Fruit fly (Drosophila melanogaster): Measurements from ENCODE around the gene Pmvk.

The Pmvk gene

DNA sequence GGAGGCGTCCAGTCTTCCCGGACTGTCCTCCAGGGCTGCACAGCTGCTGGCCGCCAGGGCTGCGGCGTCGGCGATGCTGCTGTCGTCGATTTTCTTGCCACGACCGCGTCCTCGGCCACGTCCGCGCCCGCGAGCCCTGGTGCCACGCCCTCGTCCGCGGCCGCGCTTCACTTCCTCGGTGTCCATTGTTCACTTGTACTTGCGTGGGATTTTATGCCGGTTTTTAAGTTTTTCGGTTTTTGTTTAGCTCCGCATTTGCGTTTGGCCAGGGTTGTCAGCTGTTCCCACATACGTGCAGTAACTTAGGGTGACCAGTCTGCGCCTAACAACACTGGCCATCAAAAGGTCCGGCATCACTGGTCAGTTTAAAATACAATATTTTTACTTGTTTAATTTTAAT lies 2.0 kb upstream of the Pmvk start, which contains the start of gene Hakai (continued):
- TF ChIP-seq Jarid2 (GFP tag; optimal IDR thresholded peaks at IDR 0.05) (no peak), Trl (optimal IDR thresholded peaks at IDR 0.05) (peak in 1 of 2 experiments; percentile 0), Trl (GFP tag; optimal IDR thresholded peaks at IDR 0.05) (peak; percentile 64), Hey (tag; optimal IDR thresholded peaks at IDR 0.05) (no peak), CG18599 (GFP tag; optimal IDR thresholded peaks at IDR 0.05) (peak; percentile 58), CG15696 (tag; optimal IDR thresholded peaks at IDR 0.05) (peak; percentile 33), CG7372 (GFP tag; IDR thresholded peaks at IDR 0.05) (peak; percentile 46; the same call in 1 of the 2 replicates), CG2889 (GFP tag; IDR thresholded peaks at IDR 0.05) (0 out of 3 replicates have a peak, but pooled peaks have one; percentile 48), zfh2 (GFP tag; optimal IDR thresholded peaks at IDR 0.05) (peak; percentile 67), fru (optimal IDR thresholded peaks at IDR 0.05) (no peak), CG9797 (GFP tag; optimal IDR thresholded peaks at IDR 0.05) (peak; percentile 42), cad (GFP tag; optimal IDR thresholded peaks at IDR 0.05) (no peak), kni (GFP tag; optimal IDR thresholded peaks at IDR 0.05) (no peak), Adf1 (GFP tag; IDR thresholded peaks at IDR 0.05) (peak; percentile 37; the same call in 1 of the 2 replicates), Opbp (GFP tag; IDR thresholded peaks at IDR 0.05; ENCODE audit: partially characterized antibody) (0 out of 3 replicates have a peak, but pooled peaks have one; percentile 20), ci (GFP tag; IDR thresholded peaks at IDR 0.05) (peak; percentile 31; the same call in 2 of the 3 replicates), pan (optimal IDR thresholded peaks at IDR 0.05) (no peak), pan (GFP tag; optimal IDR thresholded peaks at IDR 0.05 in 1 of 2, IDR thresholded peaks at IDR 0.05 in 1 of 2) (peak in 1 of 2 experiments; percentile 50), CG8765 (GFP tag; IDR thresholded peaks at IDR 0.05) (no peak), CG11696 (GFP tag; IDR thresholded peaks at IDR 0.05) (no peak), ase (GFP tag; IDR thresholded peaks at IDR 0.05) (no peak), Atf-2 (GFP tag; optimal IDR thresholded peaks at IDR 0.05) (no peak), aop (GFP tag; IDR thresholded peaks at IDR 0.05) (no peak), CG3163 (GFP tag; optimal IDR thresholded peaks at IDR 0.05) (peak; percentile 54), vvl (GFP tag; IDR thresholded peaks at IDR 0.05) (peak; percentile 68), CG30403 (GFP tag; optimal IDR thresholded peaks at IDR 0.05) (peak; percentile 77), her (GFP tag; optimal IDR thresholded peaks at IDR 0.05) (peak; percentile 58), CG13287 (GFP tag; IDR thresholded peaks at IDR 0.05; ENCODE audit: partially characterized antibody) (peak; percentile 65), Ada2b (GFP tag; IDR thresholded peaks at IDR 0.05) (peak; percentile 52; the same call in 1 of the 2 replicates), dmrt99B (tag; optimal IDR thresholded peaks at IDR 0.05) (peak; percentile 16)

DNA sequence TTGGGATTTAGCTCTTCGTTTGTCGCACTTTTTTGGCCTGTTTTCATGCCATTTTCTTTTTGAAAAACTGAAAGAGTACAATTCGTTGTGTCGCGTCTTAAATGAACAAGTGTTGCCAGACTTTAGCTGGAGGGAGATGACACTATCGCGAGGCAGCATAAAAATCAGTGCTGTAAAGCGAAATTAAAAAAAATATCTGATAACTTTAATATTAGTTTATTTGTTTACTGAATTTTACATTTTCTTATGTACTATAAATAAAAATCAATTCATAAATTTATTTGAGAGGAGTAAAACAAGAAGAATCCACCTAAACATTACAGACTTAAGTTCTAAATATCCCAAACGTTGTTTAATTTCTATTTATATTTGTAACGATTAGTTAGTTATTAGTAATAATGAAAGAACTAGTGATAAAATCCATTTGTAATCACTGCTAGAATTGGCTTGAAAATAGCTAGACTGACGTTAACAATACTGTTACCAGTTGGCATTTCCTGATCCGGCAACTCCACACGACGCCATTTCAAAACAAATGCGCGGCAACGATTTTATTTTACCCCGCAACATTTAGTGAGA lies 2.9 kb downstream of the Pmvk start, which contains the start of the genes spi and msb1l:
Gene spi, minus strand, starts transcription at position 129 of the 579 bp plus-strand sequence.
Gene msb1l, plus strand, starts transcription at position 515 of the 579 bp plus-strand sequence.
- TF ChIP-seq Sox100B (GFP tag; optimal IDR thresholded peaks at IDR 0.05) (no peak), CG13775 (GFP tag; optimal IDR thresholded peaks at IDR 0.05) (peak; percentile 36), CG3847 (GFP tag; IDR thresholded peaks at IDR 0.05) (peak; percentile 79), zen (tag; optimal IDR thresholded peaks at IDR 0.05) (peak; percentile 47), CG18764 (GFP tag; optimal IDR thresholded peaks at IDR 0.05) (peak; percentile 47), CG14667 (GFP tag; IDR thresholded peaks at IDR 0.05) (0 out of 2 replicates have a peak, but pooled peaks have one; percentile 22), bsh (GFP tag; optimal IDR thresholded peaks at IDR 0.05) (peak in 1 of 2 experiments; percentile 15), sima (GFP tag; optimal IDR thresholded peaks at IDR 0.05) (no peak), fd96Cb (tag; optimal IDR thresholded peaks at IDR 0.05) (peak; percentile 45), Chrac-16 (GFP tag; optimal IDR thresholded peaks at IDR 0.05) (peak; percentile 54), CG32532 (GFP tag; IDR thresholded peaks at IDR 0.05) (peak; percentile 63), Elba2 (GFP tag; optimal IDR thresholded peaks at IDR 0.05) (peak; percentile 4), zfh2 (GFP tag; optimal IDR thresholded peaks at IDR 0.05) (peak; percentile 59), CG10267 (tag; optimal IDR thresholded peaks at IDR 0.05) (peak; percentile 96), HLH4C (GFP tag; IDR thresholded peaks at IDR 0.05; ENCODE audit: partially characterized antibody) (peak; percentile 41; the same call in 1 of the 3 replicates), Tbp (GFP tag; optimal IDR thresholded peaks at IDR 0.05) (no peak), CG14014 (GFP tag; IDR thresholded peaks at IDR 0.05) (no peak), CG6272 (GFP tag; IDR thresholded peaks at IDR 0.05) (peak; percentile 7; the same call in 1 of the 2 replicates), Bdp1 (GFP tag; optimal IDR thresholded peaks at IDR 0.05) (no peak), CG31441 (GFP tag; IDR thresholded peaks at IDR 0.05) (peak; percentile 57; the same call in 1 of the 2 replicates), CG17385 (GFP tag; optimal IDR thresholded peaks at IDR 0.05) (peak; percentile 29), CG6791 (GFP tag; IDR thresholded peaks at IDR 0.05; ENCODE audit: partially characterized antibody) (peak; percentile 57; the same call in 1 of the 3 replicates), amos (GFP tag; IDR thresholded peaks at IDR 0.05; ENCODE audit: partially characterized antibody) (peak; percentile 67)

Measured in whole organism, embryonic.